Worm (Caenorhabditis elegans) whole organism, late embryonic: ENCODE results near the gene srt-19.
"Not testable (repeated sequence)": the region's sequence is repeated elsewhere in the genome, so short reads cannot be mapped to it uniquely, and the experiment has no call there.

Experiments used
- ahr-1 ChIP-seq: sonication (generic microtip); optimal IDR thresholded peaks from 2 replicates; lab custom pipeline; 2016; ENCODE audit warnings: missing genetic modification characterization, missing compliant biosample characterization
- ceh-14 ChIP-seq: sonication (generic microtip); optimal IDR thresholded peaks from 2 replicates; lab custom pipeline; 2016; ENCODE audit warnings: missing genotype, missing genetic modification characterization, missing compliant biosample characterization
- ceh-34 ChIP-seq: sonication (generic microtip); optimal IDR thresholded peaks from 2 replicates; lab custom pipeline; 2016; ENCODE audit warnings: mild to moderate bottlenecking, missing genetic modification characterization, missing compliant biosample characterization
- dmd-4 ChIP-seq: sonication (generic microtip); optimal IDR thresholded peaks from 2 replicates; lab custom pipeline; 2016; ENCODE audit warnings: borderline replicate concordance, missing genetic modification characterization, missing compliant biosample characterization
- ets-4 ChIP-seq: sonication (generic microtip); optimal IDR thresholded peaks from 2 replicates; lab custom pipeline; 2016; ENCODE audit warnings: missing genetic modification characterization, missing compliant biosample characterization
- tbx-2 ChIP-seq: sonication (generic microtip); optimal IDR thresholded peaks from 2 replicates; lab custom pipeline; 2016; ENCODE audit warnings: missing genetic modification characterization, missing compliant biosample characterization

ce11 chrV:4278735-4279134 lies 6.1 kb upstream of the srt-19 start, which contains the start of gene srt-20:
- TF ChIP-seq ahr-1 (tag; lab: Kevin White, UChicago); dmd-4 (tag; lab: Kevin White, UChicago); ceh-34; ets-4 (tag; lab: Kevin White, UChicago); ceh-14 (tag; lab: Kevin White, UChicago); tbx-2: not testable (repeated sequence)
